Worm (Caenorhabditis elegans) whole organism, late embryonic: ENCODE data around the gene F22B5.10.

Experiments used
- fkh-10 ChIP-seq: fragments of 150-350 bp; optimal IDR thresholded peaks from 2 replicates; lab custom pipeline; 2014; ENCODE audit warnings: missing biosample characterization, missing genetic modification reagents, missing genetic modification characterization
- nhr-11 ChIP-seq: fragments of 150-350 bp; optimal IDR thresholded peaks from 2 replicates; lab custom pipeline; 2014; ENCODE audit warnings: missing biosample characterization, missing genetic modification characterization
- pax-1 ChIP-seq: fragments of 150-350 bp; optimal IDR thresholded peaks from 2 replicates; lab custom pipeline; 2014; ENCODE audit warnings: missing biosample characterization, missing genetic modification characterization
- tbx-2 ChIP-seq: sonication (generic microtip); optimal IDR thresholded peaks from 2 replicates; lab custom pipeline; 2016; ENCODE audit warnings: missing genetic modification characterization, missing compliant biosample characterization

DNA sequence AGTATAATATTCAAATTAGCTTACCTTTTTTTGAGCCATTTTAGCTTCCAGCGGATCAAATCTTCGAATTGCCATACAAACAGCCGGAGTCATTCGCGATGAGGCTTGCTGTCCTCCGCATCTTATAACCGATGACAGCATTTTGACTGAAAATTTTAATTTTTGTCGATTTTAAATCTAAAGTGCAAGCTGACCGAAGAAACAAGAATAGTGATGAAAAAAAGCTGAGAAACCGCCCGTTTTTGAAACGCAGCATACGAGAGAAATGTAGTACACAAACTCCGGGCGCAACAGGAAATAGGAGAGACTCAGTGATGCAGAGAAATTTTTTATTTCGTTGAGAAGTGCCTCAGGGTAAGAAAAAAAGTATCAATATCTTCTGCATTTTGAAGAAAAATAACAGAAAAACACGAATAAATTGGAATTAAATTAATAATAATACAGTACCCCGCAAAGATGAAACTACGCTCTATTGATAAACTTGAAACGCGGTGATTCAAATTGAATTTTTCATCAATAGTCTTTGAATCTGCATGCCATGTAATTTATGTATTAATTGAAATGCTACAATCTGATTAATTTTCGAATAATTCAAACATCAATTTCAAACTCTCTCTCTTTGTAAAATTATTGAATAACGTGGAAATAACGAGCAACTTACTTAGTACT, 16.3 kb downstream of the F22B5.10 start:
- TF ChIP-seq nhr-11 (tag; lab: Kevin White, UChicago) = no peak
- TF ChIP-seq tbx-2 = no peak
- no peak for TF ChIP-seq fkh-10 (GFP tag; lab: Kevin White, UChicago)
- no peak for TF ChIP-seq pax-1 (tag; lab: Kevin White, UChicago)
